Worm (Caenorhabditis elegans) whole organism, L4 larva: Measurements from ENCODE around the gene atf-6.

ENCODE experiments used
- F10B5.3 ChIP-seq: sonication (generic microtip); optimal IDR thresholded peaks from 2 replicates; lab custom pipeline; 2016; ENCODE audit warnings: mild to moderate bottlenecking, missing genetic modification characterization, missing compliant biosample characterization
- F37D6.2 ChIP-seq: sonication (generic microtip); optimal IDR thresholded peaks from 2 replicates; lab custom pipeline; 2016; ENCODE audit warnings: mild to moderate bottlenecking, missing genetic modification characterization, missing compliant biosample characterization
- F44E2.7 ChIP-seq: fragments of 200-800 bp; sonication (Bioruptor generic); IDR thresholded peaks from 2 replicates; pipeline ENCODE4 v2.1.2; 2022; ENCODE audit warnings: missing genetic modification characterization, missing compliant biosample characterization
- aha-1 ChIP-seq: fragments of 150-350 bp; peaks from one replicate; lab custom pipeline; 2014; ENCODE audit warnings: missing biosample characterization, missing genetic modification characterization
- ama-1 ChIP-seq: fragments of 150-350 bp; optimal IDR thresholded peaks from 2 replicates; lab custom pipeline; 2014; ENCODE audit warnings: inconsistent platforms, mixed read lengths
- arid-1 ChIP-seq: fragments of 200-800 bp; sonication (Bioruptor generic); conservative IDR thresholded peaks from 2 replicates; pipeline ENCODE4 v1.3.6; 2022; ENCODE audit warnings: missing genetic modification reagents, missing genetic modification characterization, missing compliant biosample characterization
- ceh-32 ChIP-seq: sonication (generic microtip); optimal IDR thresholded peaks from 2 replicates; lab custom pipeline; 2016; ENCODE audit warnings: mild to moderate bottlenecking, missing genetic modification characterization, missing compliant biosample characterization; ENCODE audit not compliant: poor library complexity
- ceh-62 ChIP-seq: sonication (generic microtip); optimal IDR thresholded peaks from 2 replicates; lab custom pipeline; 2017; ENCODE audit warnings: missing biosample characterization, missing genetic modification characterization
- daf-12 ChIP-seq: fragments of 150-350 bp; optimal IDR thresholded peaks from 2 replicates; lab custom pipeline; 2014; ENCODE audit warnings: missing biosample characterization, missing genetic modification reagents, missing genetic modification characterization
- daf-19 ChIP-seq: fragments of 200-800 bp; sonication (Bioruptor generic); conservative IDR thresholded peaks from 2 replicates; pipeline ENCODE4 v1.3.6; 2022; ENCODE audit warnings: missing genetic modification characterization, missing compliant biosample characterization
- daf-8 ChIP-seq: fragments of 200-800 bp; sonication (Bioruptor generic); IDR thresholded peaks from 2 replicates; pipeline ENCODE4 v1.3.6; 2022; ENCODE audit warnings: missing genetic modification characterization, missing compliant biosample characterization
- dmd-6 ChIP-seq: fragments of 200-800 bp; sonication (Bioruptor generic); IDR thresholded peaks from 2 replicates; pipeline ENCODE4 v1.3.6; 2022; ENCODE audit warnings: missing genetic modification reagents, missing genetic modification characterization, missing compliant biosample characterization
- dpl-1 ChIP-seq: fragments of 150-350 bp; optimal IDR thresholded peaks from 2 replicates; lab custom pipeline; 2014; ENCODE audit warnings: missing biosample characterization, missing genetic modification reagents, missing genetic modification characterization
- egl-27 ChIP-seq: sonication (generic microtip); optimal IDR thresholded peaks from 3 replicates; lab custom pipeline; 2017; ENCODE audit warnings: missing biosample characterization, missing genetic modification reagents, missing genetic modification characterization
- fos-1 ChIP-seq: fragments of 150-350 bp; optimal IDR thresholded peaks from 2 replicates; lab custom pipeline; 2014; ENCODE audit warnings: missing biosample characterization, missing genetic modification characterization
- gei-8 ChIP-seq: fragments of 200-800 bp; sonication (Bioruptor generic); optimal IDR thresholded peaks from 2 replicates; lab custom pipeline; 2018; ENCODE audit warnings: mild to moderate bottlenecking, missing genetic modification characterization, missing compliant biosample characterization
- hlh-30 ChIP-seq: sonication (generic microtip); optimal IDR thresholded peaks from 2 replicates; lab custom pipeline; 2017; ENCODE audit warnings: antibody characterized with exemption, mild to moderate bottlenecking, missing genetic modification characterization, missing compliant biosample characterization; ENCODE audit not compliant: insufficient read depth
- lin-1 ChIP-seq: fragments of 200-800 bp; sonication (Bioruptor generic); IDR thresholded peaks from 2 replicates; pipeline ENCODE4 v1.3.6; 2022; ENCODE audit warnings: missing genetic modification reagents, missing genetic modification characterization, missing compliant biosample characterization
- lin-13 ChIP-seq: fragments of 150-350 bp; optimal IDR thresholded peaks from 2 replicates; lab custom pipeline; 2014; ENCODE audit warnings: missing biosample characterization, missing genetic modification reagents, missing genetic modification characterization
- lin-29 ChIP-seq: fragments of 200-800 bp; sonication (Bioruptor generic); IDR thresholded peaks from 2 replicates; pipeline ENCODE4 v1.3.6; 2022; ENCODE audit warnings: missing genetic modification reagents, missing genetic modification characterization, missing compliant biosample characterization
- lin-38 ChIP-seq: fragments of 200-800 bp; sonication (Bioruptor generic); IDR thresholded peaks from 2 replicates; pipeline ENCODE4 v1.3.6; 2022; ENCODE audit warnings: missing genetic modification reagents, missing genetic modification characterization, missing compliant biosample characterization
- lin-39 ChIP-seq: fragments of 150-350 bp; optimal IDR thresholded peaks from 2 replicates; lab custom pipeline; 2014; ENCODE audit warnings: missing biosample characterization, missing genetic modification reagents, missing genetic modification characterization
- lsy-2 ChIP-seq, 2 experiments: fragments of 150-350 bp in 1 of 2; sonication (generic microtip) in 1 of 2; optimal IDR thresholded peaks; 2 replicates each; lab custom pipeline; 2014 to 2017; ENCODE audit warnings: missing biosample characterization in 2 of 2, missing genetic modification characterization in 2 of 2
- madf-5 ChIP-seq, 2 experiments: fragments of 200-800 bp; sonication (Bioruptor generic); IDR thresholded peaks; 2 replicates each; pipeline ENCODE4 v1.3.6; 2022; ENCODE audit warnings: missing compliant biosample characterization in 2 of 2, missing genetic modification characterization in 2 of 2
- madf-9 ChIP-seq: fragments of 200-800 bp; sonication (Bioruptor generic); conservative IDR thresholded peaks from 2 replicates; pipeline ENCODE4 v1.3.6; 2022; ENCODE audit warnings: missing genetic modification reagents, missing genetic modification characterization, missing compliant biosample characterization
- mxl-2 ChIP-seq: fragments of 200-800 bp; sonication (Bioruptor generic); conservative IDR thresholded peaks from 2 replicates; pipeline ENCODE4 v1.3.6; 2022; ENCODE audit warnings: missing genetic modification reagents, missing genetic modification characterization, missing compliant biosample characterization
- nhr-10 ChIP-seq: fragments of 150-350 bp; optimal IDR thresholded peaks from 2 replicates; lab custom pipeline; 2014; ENCODE audit warnings: missing biosample characterization, missing genetic modification characterization
- nhr-11 ChIP-seq: fragments of 150-350 bp; optimal IDR thresholded peaks from 2 replicates; lab custom pipeline; 2014; ENCODE audit warnings: missing biosample characterization, missing genetic modification characterization
- nhr-111 ChIP-seq: fragments of 200-800 bp; sonication (Bioruptor generic); optimal IDR thresholded peaks from 2 replicates; lab custom pipeline; 2018; ENCODE audit warnings: mild to moderate bottlenecking, missing genetic modification characterization, missing compliant biosample characterization
- nhr-237 ChIP-seq: sonication (generic microtip); optimal IDR thresholded peaks from 2 replicates; lab custom pipeline; 2017; ENCODE audit warnings: missing biosample characterization, missing genetic modification characterization
- nhr-41 ChIP-seq: fragments of 200-800 bp; sonication (Bioruptor generic); IDR thresholded peaks from 2 replicates; pipeline ENCODE4 v1.3.6; 2022; ENCODE audit warnings: missing genetic modification reagents, missing genetic modification characterization, missing compliant biosample characterization
- nhr-42 ChIP-seq: fragments of 200-800 bp; sonication (Bioruptor generic); IDR thresholded peaks from 2 replicates; pipeline ENCODE4 v1.3.6; 2022; ENCODE audit warnings: missing genetic modification characterization, missing compliant biosample characterization
- pha-4 ChIP-seq, 2 experiments: fragments of 150-350 bp in 1 of 2; fragments of 200-800 bp in 1 of 2; sonication (Bioruptor generic) in 1 of 2; IDR thresholded peaks in 1 of 2; optimal IDR thresholded peaks in 1 of 2; 2 replicates each; pipeline versions ENCODE4 v1.3.6 to Lab custom; 2014 to 2022; ENCODE audit warnings: missing genetic modification characterization in 2 of 2, missing genetic modification reagents in 2 of 2, missing biosample characterization in 1 of 2, missing compliant biosample characterization in 1 of 2
- php-3 ChIP-seq: fragments of 200-800 bp; sonication (Bioruptor generic); IDR thresholded peaks from 2 replicates; pipeline ENCODE4 v1.3.6; 2022; ENCODE audit warnings: missing genetic modification reagents, missing genetic modification characterization, missing compliant biosample characterization
- pqm-1 ChIP-seq: sonication (generic microtip); optimal IDR thresholded peaks from 2 replicates; lab custom pipeline; 2017; ENCODE audit warnings: missing biosample characterization, missing genetic modification characterization
- sdz-12 ChIP-seq: fragments of 200-800 bp; sonication (Bioruptor generic); optimal IDR thresholded peaks from 2 replicates; lab custom pipeline; 2018; ENCODE audit warnings: mild to moderate bottlenecking, missing genetic modification characterization, missing compliant biosample characterization
- set-16 ChIP-seq: fragments of 200-800 bp; sonication (Bioruptor generic); IDR thresholded peaks from 2 replicates; pipeline ENCODE4 v1.3.6; 2022; ENCODE audit warnings: missing genetic modification reagents, missing genetic modification characterization, missing compliant biosample characterization
- spr-1 ChIP-seq: sonication (generic microtip); optimal IDR thresholded peaks from 2 replicates; lab custom pipeline; 2016; ENCODE audit warnings: mild to moderate bottlenecking, missing genetic modification characterization, missing compliant biosample characterization
- spr-3 ChIP-seq: fragments of 200-800 bp; sonication (Bioruptor generic); optimal IDR thresholded peaks from 2 replicates; lab custom pipeline; 2018; ENCODE audit warnings: mild to moderate bottlenecking, missing genetic modification characterization, missing compliant biosample characterization
- tag-97 ChIP-seq: fragments of 200-800 bp; sonication (Bioruptor generic); IDR thresholded peaks from 2 replicates; pipeline ENCODE4 v1.3.6; 2022; ENCODE audit warnings: missing genetic modification characterization, missing compliant biosample characterization
- unc-62 ChIP-seq, 3 experiments: fragments of 150-350 bp in 1 of 3; sonication (generic microtip); optimal IDR thresholded peaks in 2 of 3; peaks in 1 of 3; 1 replicate in 1 of 3; 2 replicates in 2 of 3; lab custom pipeline; 2014 to 2017; ENCODE audit warnings: missing biosample characterization in 3 of 3, missing genetic modification characterization in 3 of 3, missing genetic modification reagents in 3 of 3, missing genotype in 1 of 3
- zfp-2 ChIP-seq: sonication (generic microtip); optimal IDR thresholded peaks from 2 replicates; lab custom pipeline; 2016; ENCODE audit warnings: mild to moderate bottlenecking, missing genetic modification characterization, missing compliant biosample characterization
- zip-11 ChIP-seq: fragments of 200-800 bp; sonication (Bioruptor generic); IDR thresholded peaks from 2 replicates; pipeline ENCODE4 v1.3.6; 2022; ENCODE audit warnings: missing genetic modification characterization, missing compliant biosample characterization
- zip-2 ChIP-seq: fragments of 150-350 bp; optimal IDR thresholded peaks from 2 replicates; lab custom pipeline; 2014; ENCODE audit warnings: missing biosample characterization, missing genetic modification characterization

atf-6 gene

DNA sequence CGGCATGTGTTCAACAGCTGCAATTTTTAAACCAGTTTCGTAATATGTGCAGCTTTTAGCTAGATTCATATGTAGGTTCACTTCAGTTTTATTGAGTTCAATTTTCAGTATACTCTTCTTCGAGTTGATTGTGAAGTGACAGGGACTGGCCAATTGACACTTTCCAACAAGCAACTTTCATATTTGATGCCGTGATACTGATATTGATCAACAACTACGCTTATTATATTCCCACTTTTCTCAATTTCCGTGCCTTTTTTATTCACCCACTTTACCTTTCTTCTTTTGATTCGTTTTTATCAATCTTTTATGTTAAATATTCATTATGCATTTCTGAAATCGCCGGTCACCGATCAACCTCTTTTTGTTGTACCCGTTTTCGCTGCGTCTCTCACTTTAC is 3.3 kb downstream of the atf-6 start:
- TF ChIP-seq F37D6.2 (no peak), unc-62 (GFP tag; optimal IDR thresholded peaks at IDR 0.05 in 1 of 2; lab: Kevin White, UChicago) (no peak), unc-62 (tag; optimal IDR thresholded peaks at IDR 0.05; lab: Kevin White, UChicago) (no peak), gei-8 (GFP tag; lab: Kevin White, UChicago) (no peak), daf-19 (GFP tag; lab: Robert Waterston, UW) (no peak), lsy-2 (tag; optimal IDR thresholded peaks at IDR 0.05; lab: Kevin White, UChicago) (no peak), dpl-1 (GFP tag; lab: Kevin White, UChicago) (no peak), nhr-42 (GFP tag; lab: Robert Waterston, UW) (no peak), hlh-30 (no peak), lin-13 (no peak)

DNA sequence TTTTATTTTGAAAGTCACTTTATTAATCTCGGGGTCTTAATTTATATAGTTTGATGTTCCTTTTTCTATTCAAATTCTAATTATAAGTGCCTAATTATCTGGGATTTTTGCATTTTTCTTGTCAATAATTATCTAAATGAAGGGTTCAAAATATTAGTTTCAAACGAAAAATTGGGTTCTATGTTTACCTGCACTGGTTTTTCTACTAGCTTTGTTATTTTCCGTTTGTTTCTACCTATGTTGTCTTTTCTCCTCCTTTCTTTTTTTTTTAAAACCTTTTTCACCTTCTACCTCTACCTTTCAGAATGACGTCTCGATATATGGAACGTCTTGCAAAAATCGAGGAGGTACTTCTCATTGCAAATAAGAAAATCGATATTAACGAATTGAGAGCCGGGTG is 4.0 kb downstream of the atf-6 start, which contains the start of gene tbc-13:
Gene tbc-13 (plus strand): TSS at position 301 of the 400 bp plus-strand sequence.
- TF ChIP-seq tag-97 (GFP tag; lab: Robert Waterston, UW), result no peak
- TF ChIP-seq ceh-32 (tag; lab: Kevin White, UChicago), result no peak
- TF ChIP-seq aha-1 (tag; lab: Kevin White, UChicago), result peak; percentile 81
- no peak for TF ChIP-seq F10B5.3 (tag; lab: Kevin White, UChicago)
- no peak for TF ChIP-seq spr-1 (tag; lab: Kevin White, UChicago)
- no peak for TF ChIP-seq F44E2.7
- no peak for TF ChIP-seq zfp-2 (tag; lab: Kevin White, UChicago)
- no peak for TF ChIP-seq madf-9
- TF ChIP-seq madf-5 (GFP tag; IDR thresholded peaks at IDR 0.05; lab: Robert Waterston, UW), result no peak

DNA sequence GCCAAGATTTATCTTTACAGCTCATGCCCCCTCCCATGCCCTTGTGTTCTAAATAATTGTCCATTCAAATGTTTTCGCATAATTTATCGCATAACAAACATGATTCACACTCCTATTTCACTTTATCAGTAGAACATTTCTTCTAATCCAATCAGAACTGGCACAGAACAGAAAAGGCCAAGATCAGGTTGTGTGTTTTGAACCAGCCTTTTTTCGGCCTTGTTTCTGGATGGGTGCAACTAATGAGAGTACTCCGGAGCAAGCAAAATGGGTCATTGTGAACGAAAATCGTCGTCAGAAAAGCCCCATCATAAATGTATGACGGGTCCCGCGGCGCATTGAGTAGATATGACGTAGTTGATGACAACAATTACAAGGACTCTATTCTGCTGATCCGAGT is 10.4 kb downstream of the atf-6 start:
- TF ChIP-seq unc-62 (GFP tag; optimal IDR thresholded peaks at IDR 0.05 in 1 of 2; lab: Kevin White, UChicago) (peak in 1 of 2 experiments; percentile 85), unc-62 (tag; optimal IDR thresholded peaks at IDR 0.05; lab: Kevin White, UChicago) (no peak), nhr-11 (tag; lab: Kevin White, UChicago) (no peak), nhr-237 (no peak)

DNA sequence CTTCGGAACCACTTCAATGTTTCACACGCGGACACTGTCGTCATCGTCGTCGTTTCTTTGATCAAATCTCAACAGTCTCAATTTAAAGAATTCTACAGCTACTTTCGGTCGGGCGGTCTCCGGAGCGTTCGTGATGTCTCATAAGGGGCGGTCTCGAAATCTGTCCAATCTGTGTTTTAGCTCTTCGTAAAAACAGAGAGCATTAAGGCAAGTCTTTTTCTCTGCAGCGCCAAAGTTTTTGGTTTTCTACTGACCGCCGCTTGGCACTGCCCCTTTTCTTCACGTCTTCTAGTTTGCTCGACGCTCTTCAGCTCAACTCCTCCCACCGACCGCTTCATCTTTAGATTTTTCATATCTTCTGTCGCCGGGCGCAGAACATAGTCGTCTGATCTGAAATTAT is 11.7 kb downstream of the atf-6 start, which contains the start of gene lips-1:
Gene lips-1 (plus strand): TSS at position 301 of the 400 bp plus-strand sequence.
- TF ChIP-seq aha-1 (tag; lab: Kevin White, UChicago) (peak; percentile 75), egl-27 (tag; lab: Kevin White, UChicago) (no peak), hlh-30 (no peak)

ce11 chrX:12500777-12501176 is 20.0 kb downstream of the atf-6 start:
- TF ChIP-seq lin-39 (tag; lab: Kevin White, UChicago) (no peak), pqm-1 (tag; lab: Kevin White, UChicago) (peak; percentile 63), arid-1 (GFP tag; lab: Robert Waterston, UW) (no peak), ceh-62 (tag; lab: Kevin White, UChicago) (no peak), pha-4 (GFP tag; IDR thresholded peaks at IDR 0.05; lab: Robert Waterston, UW) (peak; percentile 51; the same call in 1 of the 2 replicates), pha-4 (tag; optimal IDR thresholded peaks at IDR 0.05; lab: Kevin White, UChicago) (no peak), spr-3 (GFP tag; lab: Kevin White, UChicago) (no peak), dpl-1 (GFP tag; lab: Kevin White, UChicago) (peak; percentile 54), nhr-111 (no peak), sdz-12 (GFP tag; lab: Kevin White, UChicago) (no peak), lin-38 (GFP tag; lab: Robert Waterston, UW) (no peak), nhr-10 (tag; lab: Kevin White, UChicago) (peak; percentile 97), daf-12 (tag; lab: Kevin White, UChicago) (no peak), dmd-6 (peak; percentile 98), tag-97 (GFP tag; lab: Robert Waterston, UW) (no peak), ama-1 (lab: Kevin White, UChicago) (no peak), fos-1 (no peak), zip-11 (GFP tag; lab: Robert Waterston, UW) (no peak), php-3 (GFP tag; lab: Robert Waterston, UW) (peak; percentile 94), lin-13 (no peak), mxl-2 (GFP tag; lab: Robert Waterston, UW) (no peak), lin-1 (GFP tag; lab: Robert Waterston, UW) (peak; percentile 78), daf-8 (GFP tag; lab: Robert Waterston, UW) (no peak), set-16 (GFP tag; lab: Robert Waterston, UW) (no peak), spr-1 (tag; lab: Kevin White, UChicago) (no peak), zip-2 (no peak), nhr-41 (no peak), lin-29 (GFP tag; lab: Robert Waterston, UW) (no peak)
